Fruit fly (Drosophila melanogaster) whole organism, embryonic: ENCODE measurements around the gene Trm1.

ENCODE experiments used
- Antp ChIP-seq: fragments of 200-800 bp; sonication (Bioruptor generic); optimal IDR thresholded peaks from 3 replicates; lab custom pipeline; 2016; ENCODE audit warnings: missing biosample characterization, missing genetic modification characterization
- Asciz ChIP-seq: fragments of 200-800 bp; sonication (Bioruptor generic); optimal IDR thresholded peaks from 2 replicates; lab custom pipeline; 2017; ENCODE audit warnings: missing biosample characterization, mild to moderate bottlenecking, missing genetic modification characterization, missing genetic modification reagents
- Bteb2 ChIP-seq: fragments of 200-800 bp; sonication (Bioruptor generic); optimal IDR thresholded peaks from 2 replicates; lab custom pipeline; 2016; ENCODE audit warnings: missing biosample characterization, missing genetic modification characterization
- CG10366 ChIP-seq: fragments of 200-800 bp; sonication (Bioruptor generic); IDR thresholded peaks from 2 replicates; pipeline ENCODE4 v1.3.6; 2022; ENCODE audit warnings: missing biosample characterization, missing genetic modification characterization
- CG10959 ChIP-seq: fragments of 200-800 bp; sonication (Bioruptor generic); IDR thresholded peaks from 2 replicates; pipeline ENCODE4 v1.3.6; 2022; ENCODE audit warnings: missing biosample characterization, missing genetic modification characterization
- CG11723 ChIP-seq: fragments of 200-800 bp; sonication (Bioruptor generic); optimal IDR thresholded peaks from 2 replicates; lab custom pipeline; 2017; ENCODE audit warnings: missing biosample characterization, mild to moderate bottlenecking, missing genetic modification characterization
- CG1233 ChIP-seq: fragments of 200-800 bp; sonication (Bioruptor generic); optimal IDR thresholded peaks from 4 replicates; lab custom pipeline; 2018; ENCODE audit warnings: missing biosample characterization, mild to moderate bottlenecking, missing genetic modification characterization
- CG13424 ChIP-seq: fragments of 200-800 bp; sonication (Bioruptor generic); optimal IDR thresholded peaks from 2 replicates; lab custom pipeline; 2019; ENCODE audit warnings: missing biosample characterization, mild to moderate bottlenecking, missing genetic modification characterization, moderate library complexity
- CG1647 ChIP-seq: fragments of 200-800 bp; sonication (Bioruptor generic); optimal IDR thresholded peaks from 3 replicates; lab custom pipeline; 2016; ENCODE audit warnings: missing biosample characterization, missing genetic modification characterization
- CG17568 ChIP-seq: fragments of 200-800 bp; sonication (Bioruptor generic); optimal IDR thresholded peaks from 2 replicates; lab custom pipeline; 2018; ENCODE audit warnings: missing biosample characterization, mild to moderate bottlenecking, missing genetic modification characterization, moderate library complexity
- CG17912 ChIP-seq: fragments of 200-800 bp; sonication (Bioruptor generic); optimal IDR thresholded peaks from 2 replicates; lab custom pipeline; 2018; ENCODE audit warnings: missing biosample characterization, mild to moderate bottlenecking, missing genetic modification characterization
- CG18011 ChIP-seq: fragments of 200-800 bp; sonication (Bioruptor generic); optimal IDR thresholded peaks from 2 replicates; lab custom pipeline; 2017; ENCODE audit warnings: missing biosample characterization, missing genetic modification characterization, mild to moderate bottlenecking, moderate library complexity, missing genotype
- CG30020 ChIP-seq: fragments of 200-800 bp; optimal IDR thresholded peaks from 2 replicates; lab custom pipeline; 2019; ENCODE audit warnings: missing biosample characterization, mild to moderate bottlenecking, missing genetic modification characterization, moderate library complexity
- CG31365 ChIP-seq: fragments of 200-800 bp; sonication (Bioruptor generic); optimal IDR thresholded peaks from 2 replicates; lab custom pipeline; 2018; ENCODE audit warnings: missing biosample characterization, mild to moderate bottlenecking, missing genetic modification characterization
- CG32772 ChIP-seq: fragments of 200-800 bp; sonication (Bioruptor generic); IDR thresholded peaks from 2 replicates; pipeline ENCODE4 v1.3.6; 2022; ENCODE audit warnings: missing biosample characterization, missing genetic modification characterization
- CG33213 ChIP-seq: fragments of 200-800 bp; sonication (Bioruptor generic); optimal IDR thresholded peaks from 3 replicates; lab custom pipeline; 2016; ENCODE audit warnings: missing biosample characterization, missing genetic modification characterization
- CG3995 ChIP-seq: fragments of 200-800 bp; sonication (Bioruptor generic); optimal IDR thresholded peaks from 3 replicates; lab custom pipeline; 2016; ENCODE audit warnings: missing biosample characterization, missing genetic modification characterization
- CG4328 ChIP-seq: fragments of 200-800 bp; sonication (Bioruptor generic); optimal IDR thresholded peaks from 3 replicates; lab custom pipeline; 2017; ENCODE audit warnings: missing biosample characterization, missing genetic modification reagents, missing genetic modification characterization
- CG4404 ChIP-seq: fragments of 200-800 bp; sonication (Bioruptor generic); IDR thresholded peaks from 2 replicates; pipeline ENCODE4 v1.3.6; 2022; ENCODE audit warnings: missing biosample characterization, missing genetic modification characterization
- CG4617 ChIP-seq: fragments of 200-800 bp; sonication (Bioruptor generic); optimal IDR thresholded peaks from 3 replicates; lab custom pipeline; 2016; ENCODE audit warnings: missing biosample characterization, missing genetic modification characterization, borderline replicate concordance
- CG7839 ChIP-seq: fragments of 200-800 bp; sonication (Bioruptor generic); optimal IDR thresholded peaks from 3 replicates; lab custom pipeline; 2018; ENCODE audit warnings: missing biosample characterization, mild to moderate bottlenecking, missing genetic modification characterization, moderate library complexity
- CG8388 ChIP-seq: fragments of 200-800 bp; sonication (Bioruptor generic); optimal IDR thresholded peaks from 2 replicates; lab custom pipeline; 2019; ENCODE audit warnings: missing biosample characterization, mild to moderate bottlenecking, missing genetic modification characterization, moderate library complexity
- Dp ChIP-seq: fragments of 200-800 bp; sonication (Bioruptor generic); optimal IDR thresholded peaks from 2 replicates; lab custom pipeline; 2018; ENCODE audit warnings: missing biosample characterization, mild to moderate bottlenecking, missing genetic modification characterization, moderate library complexity
- Dref ChIP-seq: fragments of 200-800 bp; sonication (Bioruptor generic); IDR thresholded peaks from 2 replicates; pipeline ENCODE4 v1.3.6; 2022; ENCODE audit warnings: missing biosample characterization, missing genetic modification characterization
- H2.0 ChIP-seq: fragments of 200-800 bp; sonication (Bioruptor generic); IDR thresholded peaks from 2 replicates; pipeline ENCODE4 v1.3.6; 2022; ENCODE audit warnings: missing biosample characterization, missing genetic modification characterization
- HLHmδ ChIP-seq: fragments of 200-800 bp; sonication (Bioruptor generic); optimal IDR thresholded peaks from 2 replicates; lab custom pipeline; 2018; ENCODE audit warnings: missing biosample characterization, mild to moderate bottlenecking, missing genetic modification characterization, moderate library complexity
- Med ChIP-seq: fragments of 200-800 bp; sonication (Bioruptor generic); peaks from one replicate; lab custom pipeline; 2016; ENCODE audit warnings: missing biosample characterization, missing genetic modification characterization, mild to moderate bottlenecking, inconsistent platforms, moderate library complexity
- NC2β ChIP-seq: fragments of 200-800 bp; sonication (Bioruptor generic); optimal IDR thresholded peaks from 2 replicates; lab custom pipeline; 2016; ENCODE audit warnings: missing biosample characterization, missing genetic modification characterization
- NK7.1 ChIP-seq: fragments of 200-800 bp; sonication (Bioruptor generic); optimal IDR thresholded peaks from 3 replicates; lab custom pipeline; 2016; ENCODE audit warnings: missing biosample characterization, missing genetic modification characterization
- NfI ChIP-seq: fragments of 200-800 bp; sonication (Bioruptor generic); optimal IDR thresholded peaks from 3 replicates; lab custom pipeline; 2018; ENCODE audit warnings: missing biosample characterization, mild to moderate bottlenecking, missing genetic modification characterization, moderate library complexity
- Ssrp ChIP-seq: fragments of 200-800 bp; sonication (Bioruptor generic); optimal IDR thresholded peaks from 2 replicates; lab custom pipeline; 2018; ENCODE audit warnings: missing biosample characterization, mild to moderate bottlenecking, missing genetic modification characterization, moderate library complexity
- chif ChIP-seq, 2 experiments: fragments of 200-800 bp; sonication (Bioruptor generic); optimal IDR thresholded peaks; 3 replicates each; lab custom pipeline; 2016; ENCODE audit warnings: missing biosample characterization in 2 of 2, missing genetic modification characterization in 2 of 2
- chn ChIP-seq: fragments of 200-800 bp; sonication (Bioruptor generic); optimal IDR thresholded peaks from 2 replicates; lab custom pipeline; 2016; ENCODE audit warnings: missing biosample characterization, missing genetic modification characterization
- dimm ChIP-seq: fragments of 200-800 bp; sonication (Bioruptor generic); IDR thresholded peaks from 2 replicates; pipeline ENCODE4 v1.3.6; 2022; ENCODE audit warnings: missing biosample characterization, missing genetic modification characterization
- fd102C ChIP-seq: fragments of 200-800 bp; sonication (Bioruptor generic); optimal IDR thresholded peaks from 2 replicates; lab custom pipeline; 2018; ENCODE audit warnings: missing biosample characterization, mild to moderate bottlenecking, missing genetic modification characterization, moderate library complexity
- hkb ChIP-seq, 2 experiments: fragments of 200-800 bp in 1 of 2; fragments of >200 bp in 1 of 2; sonication (Bioruptor generic) in 1 of 2; IDR thresholded peaks in 1 of 2; optimal IDR thresholded peaks in 1 of 2; 2 replicates each; pipeline versions ENCODE4 v1.3.6 to Lab custom; 2017 to 2022; ENCODE audit warnings: missing biosample characterization in 1 of 2, missing genetic modification characterization in 1 of 2
- kah ChIP-seq: fragments of 200-800 bp; sonication (Bioruptor generic); optimal IDR thresholded peaks from 2 replicates; lab custom pipeline; 2018; ENCODE audit warnings: missing biosample characterization, mild to moderate bottlenecking, missing genetic modification characterization
- lmd ChIP-seq: fragments of 200-800 bp; sonication (Bioruptor generic); IDR thresholded peaks from 2 replicates; pipeline ENCODE4 v1.3.6; 2022; ENCODE audit warnings: missing biosample characterization, missing genetic modification characterization
- mld ChIP-seq: fragments of 200-800 bp; sonication (Bioruptor generic); IDR thresholded peaks from 3 replicates; pipeline ENCODE4 v1.3.6; 2022; ENCODE audit warnings: missing biosample characterization, missing genetic modification characterization; ENCODE audit not compliant: partially characterized antibody
- otp ChIP-seq: fragments of 200-800 bp; sonication (Bioruptor generic); IDR thresholded peaks from 3 replicates; pipeline ENCODE4, ENCODE4 v1.3.6; 2022; ENCODE audit warnings: missing biosample characterization, missing genetic modification characterization
- pb ChIP-seq: fragments of 200-800 bp; sonication (Bioruptor generic); optimal IDR thresholded peaks from 3 replicates; lab custom pipeline; 2016; ENCODE audit warnings: missing biosample characterization, missing genetic modification characterization
- phol ChIP-seq: fragments of 200-800 bp; sonication (Bioruptor generic); optimal IDR thresholded peaks from 3 replicates; lab custom pipeline; 2018; ENCODE audit warnings: missing biosample characterization, mild to moderate bottlenecking, missing genetic modification characterization, moderate library complexity
- rib ChIP-seq: fragments of 200-800 bp; sonication (Bioruptor generic); IDR thresholded peaks from 2 replicates; pipeline ENCODE4 v1.3.6; 2022; ENCODE audit warnings: missing biosample characterization, missing genetic modification characterization
- sima ChIP-seq: fragments of 200-800 bp; sonication (Bioruptor generic); optimal IDR thresholded peaks from 2 replicates; lab custom pipeline; 2016; ENCODE audit warnings: missing biosample characterization, missing genetic modification characterization
- slbo ChIP-seq: fragments of 200-800 bp; sonication (Bioruptor generic); IDR thresholded peaks from 2 replicates; pipeline ENCODE4 v1.3.6; 2022; ENCODE audit warnings: missing biosample characterization, missing genetic modification characterization
- sna ChIP-seq: fragments of 200-800 bp; sonication (Bioruptor generic); IDR thresholded peaks from 2 replicates; pipeline ENCODE4 v1.3.6; 2022; ENCODE audit warnings: missing biosample characterization, missing genetic modification characterization; ENCODE audit not compliant: partially characterized antibody
- so ChIP-seq: fragments of 200-800 bp; sonication (Bioruptor generic); IDR thresholded peaks from 3 replicates; pipeline ENCODE4 v1.3.6; 2022; ENCODE audit warnings: missing biosample characterization, missing genetic modification characterization
- zen2 ChIP-seq: fragments of 200-800 bp; sonication (Bioruptor generic); IDR thresholded peaks from 3 replicates; pipeline ENCODE4 v1.3.6; 2022; ENCODE audit warnings: missing biosample characterization, missing genetic modification characterization; ENCODE audit not compliant: partially characterized antibody

Trm1 gene

dm6 chr2L:12433712-12434534 is 6.1 kb downstream of the Trm1 start, which contains the start of gene eRF3 (continued):
- no peak for TF ChIP-seq hkb (optimal IDR thresholded peaks at IDR 0.05; lab: Kevin White, UChicago)
- peak; percentile 66 for TF ChIP-seq hkb (GFP tag; IDR thresholded peaks at IDR 0.05; lab: Robert Waterston, UW)
- peak; percentile 61 for TF ChIP-seq CG4328 (GFP tag; lab: Kevin White, UChicago)
- no peak for TF ChIP-seq Asciz (GFP tag; lab: Kevin White, UChicago)
- 0 out of 3 replicates have a peak, but pooled peaks have one; percentile 36 for TF ChIP-seq so
- peak; percentile 71 for TF ChIP-seq Dref
- TF ChIP-seq HLHmδ (GFP tag; lab: Kevin White, UChicago): no peak
- no peak for TF ChIP-seq rib (GFP tag; lab: Robert Waterston, UW)
- TF ChIP-seq CG1233 (GFP tag; lab: Kevin White, UChicago): peak; percentile 73
- TF ChIP-seq Bteb2 (GFP tag; lab: Kevin White, UChicago): no peak
- TF ChIP-seq CG8388 (GFP tag; lab: Kevin White, UChicago): peak; percentile 69
- TF ChIP-seq Ssrp (tag; lab: Kevin White, UChicago): peak; percentile 86
- TF ChIP-seq Antp (GFP tag; lab: Kevin White, UChicago): no peak
- TF ChIP-seq CG13424: peak; percentile 91
- peak; percentile 51 for TF ChIP-seq CG11723 (GFP tag; lab: Kevin White, UChicago)
- no peak for TF ChIP-seq NC2β (GFP tag; lab: Kevin White, UChicago)
- no peak for TF ChIP-seq kah (GFP tag; lab: Kevin White, UChicago)
- peak; percentile 69 for TF ChIP-seq H2.0
- TF ChIP-seq pb (GFP tag; lab: Kevin White, UChicago): no peak
- peak; percentile 59 for TF ChIP-seq CG10366
- TF ChIP-seq NfI (GFP tag; lab: Kevin White, UChicago): peak; percentile 62
- no peak for TF ChIP-seq CG33213
- peak; percentile 9 for TF ChIP-seq CG18011 (GFP tag; lab: Kevin White, UChicago)
- TF ChIP-seq chn (GFP tag; lab: Kevin White, UChicago): no peak
- peak; percentile 92 for TF ChIP-seq CG30020
- TF ChIP-seq slbo (GFP tag; lab: Robert Waterston, UW): peak; percentile 87
- TF ChIP-seq Med (GFP tag; lab: Kevin White, UChicago): peak; percentile 74
- peak; percentile 30; the same call in 1 of the 2 replicates for TF ChIP-seq sna (GFP tag; lab: Robert Waterston, UW)
- peak; percentile 69 for TF ChIP-seq CG4404 (GFP tag; lab: Robert Waterston, UW)
- TF ChIP-seq lmd: peak; percentile 78
- peak; percentile 25; the same call in 1 of the 2 replicates for TF ChIP-seq CG10959 (GFP tag; lab: Robert Waterston, UW)
- TF ChIP-seq CG4617 (GFP tag; lab: Kevin White, UChicago): no peak
- TF ChIP-seq zen2 (GFP tag; lab: Robert Waterston, UW): no peak
- TF ChIP-seq CG31365 (tag; lab: Kevin White, UChicago): no peak
- TF ChIP-seq Dp (GFP tag; lab: Kevin White, UChicago): no peak
- no peak for TF ChIP-seq CG17568 (GFP tag; lab: Kevin White, UChicago)
- TF ChIP-seq chif (GFP tag; optimal IDR thresholded peaks at IDR 0.05; lab: Kevin White, UChicago): peak in 1 of 2 experiments; percentile 2
- TF ChIP-seq otp (GFP tag; lab: Robert Waterston, UW): peak; percentile 66; the same call in 2 of the 3 replicates
- peak; percentile 89 for TF ChIP-seq CG7839 (tag; lab: Kevin White, UChicago)
- TF ChIP-seq phol: peak; percentile 99
- no peak; the same call in 1 of the 2 replicates for TF ChIP-seq dimm
- TF ChIP-seq CG17912: no peak
- no peak for TF ChIP-seq CG3995 (GFP tag; lab: Kevin White, UChicago)
- TF ChIP-seq CG1647 (GFP tag; lab: Kevin White, UChicago): no peak
- peak; percentile 79 for TF ChIP-seq CG32772 (GFP tag; lab: Robert Waterston, UW)
- TF ChIP-seq fd102C (GFP tag; lab: Kevin White, UChicago): no peak
- no peak for TF ChIP-seq NK7.1 (GFP tag; lab: Kevin White, UChicago)
- TF ChIP-seq sima (GFP tag; lab: Kevin White, UChicago): no peak
- no peak for TF ChIP-seq mld (GFP tag; lab: Robert Waterston, UW)
